Fruit fly (Drosophila melanogaster): ENCODE results near the gene Nufip.

DNA sequence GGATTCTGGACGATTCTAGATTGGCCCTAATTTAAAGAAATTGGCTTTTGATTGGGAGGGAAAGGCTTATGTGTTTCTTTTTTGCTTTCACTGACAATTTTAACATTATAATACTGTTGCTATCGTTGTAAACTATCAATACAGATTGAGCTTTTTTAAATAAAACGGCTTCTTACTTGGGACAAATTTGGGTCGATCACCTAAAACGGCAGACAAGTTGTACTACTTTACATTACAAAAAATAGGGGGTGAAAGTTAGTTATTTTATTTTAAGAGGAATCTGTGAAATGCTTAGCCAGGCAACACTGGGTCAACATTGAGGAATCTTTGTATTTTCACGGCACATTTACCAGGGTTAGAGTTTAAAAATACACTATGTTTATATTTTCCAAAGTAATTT lies 49.9 kb downstream of the Nufip start, which contains the start of gene Dic4:
- TF ChIP-seq Pif1A (GFP tag; optimal IDR thresholded peaks at IDR 0.05) (no peak), CG14655 (GFP tag; optimal IDR thresholded peaks at IDR 0.05) (no peak), CG9948 (tag; optimal IDR thresholded peaks at IDR 0.05) (no peak), CG8159 (tag; optimal IDR thresholded peaks at IDR 0.05) (no peak), Snoo (tag; optimal IDR thresholded peaks at IDR 0.05) (no peak), CG32121 (GFP tag; IDR thresholded peaks at IDR 0.05) (no peak), EcR (GFP tag; optimal IDR thresholded peaks at IDR 0.05) (no peak), D1 (tag; optimal IDR thresholded peaks at IDR 0.05) (no peak)
